Fruit fly (Drosophila melanogaster) whole organism, larva: ENCODE results near the gene CG4194.
A peak's percentile ranks its signal among the peaks of the same experiment; 100 is the strongest.

Source experiments
- noc ChIP-seq: fragments of 200-800 bp; sonication (Bioruptor generic); optimal IDR thresholded peaks from 3 replicates; lab custom pipeline; 2019; ENCODE audit warnings: missing biosample characterization, mild to moderate bottlenecking, missing genetic modification characterization, moderate library complexity

CG4194 gene

DNA sequence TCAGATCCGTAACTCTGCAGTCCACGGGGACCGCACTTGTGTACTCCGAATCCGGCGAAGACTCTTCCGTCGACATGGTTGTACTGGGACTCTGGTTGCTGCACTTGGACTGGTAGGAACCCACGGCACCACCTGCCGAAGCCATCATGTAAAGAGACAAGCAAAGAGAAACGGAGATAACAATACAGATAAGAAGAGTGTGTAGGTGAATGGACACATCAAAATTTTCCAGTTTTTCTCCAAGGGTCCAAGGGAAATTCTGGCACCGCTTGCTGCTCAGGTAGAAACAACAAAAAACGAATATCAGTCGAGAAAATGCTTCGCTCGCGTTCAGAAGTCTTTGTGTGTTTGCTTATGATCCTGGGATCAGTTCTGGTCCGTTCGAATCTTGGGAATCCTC is at the start of gene CG4194:
TSS of gene CG4194 (plus strand) at position 301 of the 400 bp plus-strand sequence.
- TF ChIP-seq noc (tag; lab: Kevin White, UChicago) = no peak

dm6 chrX:2024819-2025218 is 43.6 kb upstream of the CG4194 start:
- TF ChIP-seq noc (tag; lab: Kevin White, UChicago) = no peak

DNA sequence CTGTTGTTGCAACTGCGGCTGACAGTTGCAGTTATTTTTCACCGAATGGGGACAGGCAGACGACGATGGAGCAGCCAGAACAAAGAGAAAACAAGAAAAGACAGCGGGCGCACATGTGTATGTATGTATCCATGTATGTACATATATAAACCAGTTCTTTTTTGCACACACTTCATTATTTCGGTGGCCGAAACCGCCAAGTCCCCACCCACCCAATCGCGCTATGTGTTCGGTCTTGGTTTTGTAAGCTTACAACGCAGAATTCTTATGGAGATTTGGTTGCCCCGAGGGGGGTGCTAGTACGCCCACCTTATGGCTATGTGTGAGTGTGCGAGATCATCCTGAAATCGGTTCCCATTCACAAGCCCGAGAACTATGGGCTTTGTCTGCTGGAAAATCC is 37.1 kb upstream of the CG4194 start:
- TF ChIP-seq noc (tag; lab: Kevin White, UChicago) = no peak

- TF ChIP-seq noc (tag; lab: Kevin White, UChicago) = no peak
Measured at dm6 chrX:2032160-2032801, 36.1 kb upstream of the CG4194 start.

DNA sequence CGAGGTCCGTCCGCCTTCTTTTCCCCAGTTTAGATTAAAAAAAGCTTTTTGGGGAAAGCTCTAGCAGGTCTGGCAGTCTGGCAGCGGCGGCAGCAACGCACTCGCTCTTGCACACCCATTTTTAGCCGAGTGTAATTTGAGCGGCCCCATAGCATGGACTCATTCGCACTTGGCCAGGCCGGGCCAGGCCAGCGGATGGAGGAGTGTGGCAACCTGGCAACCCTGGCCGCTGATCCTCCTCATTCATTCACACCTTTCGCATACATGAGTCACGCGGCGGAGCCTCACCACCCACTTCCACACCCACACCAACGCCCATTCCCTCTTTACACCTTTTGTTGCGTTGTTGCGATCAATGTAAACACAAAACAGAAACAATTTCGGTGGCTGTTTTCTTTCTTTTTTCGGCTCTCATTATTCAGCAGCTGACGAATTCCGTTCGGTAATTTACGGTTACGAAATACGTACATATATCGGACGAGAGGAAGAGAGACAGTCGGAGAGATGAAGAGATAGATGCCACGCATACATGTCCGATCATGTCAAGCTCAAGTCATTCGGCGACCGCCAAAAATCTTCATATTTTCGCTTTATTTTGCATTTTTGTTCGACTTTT is 35.5 kb upstream of the CG4194 start:
- TF ChIP-seq noc (tag; lab: Kevin White, UChicago) = no peak

DNA sequence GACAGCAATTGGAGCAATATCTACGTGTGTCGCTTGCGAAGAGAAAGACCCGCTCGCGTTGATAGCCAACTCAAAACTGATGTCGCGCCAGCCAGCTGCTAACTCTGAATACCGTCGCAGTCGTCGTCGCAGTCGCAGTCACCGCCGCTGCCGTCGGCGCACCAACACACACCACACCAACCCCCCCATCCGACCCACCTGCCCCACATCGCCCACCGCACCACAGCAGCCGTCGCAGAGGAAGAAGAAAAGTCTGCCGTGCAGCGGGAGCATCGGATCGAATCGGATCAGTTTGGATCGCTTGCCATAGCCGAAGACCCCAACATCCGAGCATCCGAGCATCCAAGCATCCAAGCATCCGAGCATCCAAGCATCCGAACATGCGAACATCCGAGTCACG is 32.0 kb upstream of the CG4194 start:
- no peak for TF ChIP-seq noc (tag; lab: Kevin White, UChicago)

dm6 chrX:2036800-2037488 is 31.4 kb upstream of the CG4194 start:
- peak; percentile 8 for TF ChIP-seq noc (tag; lab: Kevin White, UChicago)

dm6 chrX:2037605-2038004 is 30.8 kb upstream of the CG4194 start:
- TF ChIP-seq noc (tag; lab: Kevin White, UChicago) = no peak

DNA sequence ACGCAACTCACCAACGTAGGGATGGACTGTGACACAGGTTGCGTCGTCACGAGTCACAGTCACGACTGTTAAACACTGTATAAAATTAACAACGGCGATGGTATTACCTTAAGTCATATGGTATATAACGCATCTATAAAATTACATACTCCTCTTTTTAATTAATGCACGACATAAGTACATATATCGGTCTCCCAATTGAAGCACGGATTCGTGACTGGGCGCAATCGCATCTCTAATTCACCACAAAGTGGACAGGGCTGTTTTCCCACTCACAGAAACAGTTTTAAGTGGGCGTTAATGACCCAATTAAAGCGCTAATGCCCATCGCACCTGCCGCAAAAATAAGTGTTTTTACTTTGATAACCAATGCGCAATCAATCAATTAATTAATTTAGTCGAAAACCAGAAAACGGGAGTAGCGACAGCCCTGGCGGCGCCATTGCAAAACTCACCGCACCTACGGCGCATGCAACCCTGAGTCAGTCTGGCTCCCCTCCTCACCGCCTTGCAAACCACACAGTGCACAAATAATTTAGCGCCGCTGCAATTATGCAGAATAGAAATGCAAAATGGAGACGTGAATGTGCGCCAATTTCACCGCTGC is 27.0 kb upstream of the CG4194 start, which contains the start of gene CG4313:
TSS of gene CG4313 (plus strand) at position 557 of the 607 bp plus-strand sequence.
- TF ChIP-seq noc (tag; lab: Kevin White, UChicago) = peak; percentile 65

- no peak for TF ChIP-seq noc (tag; lab: Kevin White, UChicago)
Measured at dm6 chrX:2041981-2042847, 26.2 kb upstream of the CG4194 start, which contains the start of the genes Actn and usp. TSS of gene Actn (minus strand) at chrX:2042311. TSS of gene usp (minus strand) at chrX:2042311.

dm6 chrX:2043660-2044397 is 24.6 kb upstream of the CG4194 start, which contains the start of gene CG4325:
TSS of gene CG4325 (minus strand) at chrX:2043818.
- TF ChIP-seq noc (tag; lab: Kevin White, UChicago) = no peak

- TF ChIP-seq noc (tag; lab: Kevin White, UChicago) = peak; percentile 30
Measured at dm6 chrX:2048778-2049686, 19.4 kb upstream of the CG4194 start.
